Worm (Caenorhabditis elegans): Measurements from ENCODE around the gene F18E9.4.
A peak's percentile ranks its signal among the peaks of the same experiment; 100 is the strongest.

The F18E9.4 gene

ce11 chrX:8545971-8546442, 34.3 kb upstream of the F18E9.4 start, which contains the start of gene sdha-1 (continued):
- TF ChIP-seq snpc-1.2 (GFP tag; IDR thresholded peaks at IDR 0.05) (no peak), daf-16 (GFP tag; optimal IDR thresholded peaks at IDR 0.05) (peak in 1 of 2 experiments; percentile 56), daf-16 (tag; optimal IDR thresholded peaks at IDR 0.05) (peak; percentile 93), nhr-76 (tag; optimal IDR thresholded peaks at IDR 0.05) (no peak), duxl-1 (tag; optimal IDR thresholded peaks at IDR 0.05; ENCODE audit: poor library complexity) (peak; percentile 66), dpl-1 (GFP tag; optimal IDR thresholded peaks at IDR 0.05) (peak; percentile 80), zfp-2 (tag; optimal IDR thresholded peaks at IDR 0.05) (no peak), nhr-77 (tag; optimal IDR thresholded peaks at IDR 0.05) (peak; percentile 86), hlh-30 (tag; optimal IDR thresholded peaks at IDR 0.05; ENCODE audit: insufficient read depth) (peak; percentile 94), ceh-82 (tag; optimal IDR thresholded peaks at IDR 0.05) (no peak), vab-7 (GFP tag; IDR thresholded peaks at IDR 0.05) (no peak), nhr-6 (tag; optimal IDR thresholded peaks at IDR 0.05) (peak; percentile 46), php-3 (GFP tag; IDR thresholded peaks at IDR 0.05) (no peak), mxl-3 (GFP tag; optimal IDR thresholded peaks at IDR 0.05) (peak; percentile 93), daf-8 (GFP tag; IDR thresholded peaks at IDR 0.05) (no peak), zip-11 (GFP tag; IDR thresholded peaks at IDR 0.05) (no peak), lin-13 (GFP tag; optimal IDR thresholded peaks at IDR 0.05) (peak; percentile 86), ZK337.2 (GFP tag; IDR thresholded peaks at IDR 0.05) (no peak), Y48G9A.11 (GFP tag; IDR thresholded peaks at IDR 0.05) (no peak), skn-1 (tag; optimal IDR thresholded peaks at IDR 0.05) (peak; percentile 36)

- TF ChIP-seq vab-7 (GFP tag; IDR thresholded peaks at IDR 0.05) = no peak
- TF ChIP-seq nhr-77 (tag; optimal IDR thresholded peaks at IDR 0.05) = peak; percentile 50
- TF ChIP-seq egl-43 (GFP tag; IDR thresholded peaks at IDR 0.05) = no peak
- peak; percentile 13 for TF ChIP-seq mep-1 (tag; optimal IDR thresholded peaks at IDR 0.05)
- TF ChIP-seq daf-12 (tag; optimal IDR thresholded peaks at IDR 0.05) = no peak
- no peak for TF ChIP-seq F49E8.2 (tag; optimal IDR thresholded peaks at IDR 0.05; ENCODE audit: borderline replicate concordance)
- peak; percentile 22 for TF ChIP-seq ztf-7 (tag; optimal IDR thresholded peaks at IDR 0.05)
- peak in 1 of 2 experiments; percentile 62 for TF ChIP-seq hif-1 (tag; optimal IDR thresholded peaks at IDR 0.05)
- peak; percentile 4 for TF ChIP-seq T20F7.1 (GFP tag; optimal IDR thresholded peaks at IDR 0.05)
- no peak for TF ChIP-seq unc-130 (GFP tag; optimal IDR thresholded peaks at IDR 0.05)
- no peak for TF ChIP-seq set-16 (GFP tag; IDR thresholded peaks at IDR 0.05)
- no peak for TF ChIP-seq snpc-1.2 (GFP tag; IDR thresholded peaks at IDR 0.05)
- peak; percentile 38 for TF ChIP-seq hlh-30 (tag; optimal IDR thresholded peaks at IDR 0.05; ENCODE audit: insufficient read depth)
- no peak for TF ChIP-seq skn-1 (tag; optimal IDR thresholded peaks at IDR 0.05)
- TF ChIP-seq mdl-1 (tag; optimal IDR thresholded peaks at IDR 0.05) = peak in 1 of 2 experiments; percentile 35
- no peak for TF ChIP-seq nhr-6 (tag; optimal IDR thresholded peaks at IDR 0.05)
- peak; percentile 55 for TF ChIP-seq dve-1 (tag; optimal IDR thresholded peaks at IDR 0.05; ENCODE audit: insufficient read depth)
- no peak for TF ChIP-seq mdt-29 (GFP tag; IDR thresholded peaks at IDR 0.05)
- TF ChIP-seq lim-7 (GFP tag; IDR thresholded peaks at IDR 0.05) = no peak
- TF ChIP-seq lin-38 (GFP tag; IDR thresholded peaks at IDR 0.05) = no peak
- TF ChIP-seq madf-9 (GFP tag; conservative IDR thresholded peaks at IDR 0.05) = no peak
- TF ChIP-seq daf-16 (GFP tag; optimal IDR thresholded peaks at IDR 0.05) = no peak
- peak; percentile 98 for TF ChIP-seq daf-16 (tag; optimal IDR thresholded peaks at IDR 0.05)
- no peak for TF ChIP-seq ceh-82 (tag; optimal IDR thresholded peaks at IDR 0.05)
- TF ChIP-seq nhr-102 (tag; optimal IDR thresholded peaks at IDR 0.05) = peak; percentile 27
- TF ChIP-seq dmd-6 (GFP tag; IDR thresholded peaks at IDR 0.05) = peak; percentile 67
- TF ChIP-seq nhr-48 (tag; optimal IDR thresholded peaks at IDR 0.05) = no peak
- no peak for TF ChIP-seq zag-1 (tag; optimal IDR thresholded peaks at IDR 0.05)
- TF ChIP-seq ctbp-1 (GFP tag; IDR thresholded peaks at IDR 0.05) = no peak
- no peak for TF ChIP-seq snpc-4 (tag; optimal IDR thresholded peaks at IDR 0.05)
- peak; percentile 71 for TF ChIP-seq hlh-11 (tag; optimal IDR thresholded peaks at IDR 0.05)
- TF ChIP-seq nhr-28 (tag; optimal IDR thresholded peaks at IDR 0.05) = peak; percentile 41
Observed at ce11 chrX:8549026-8549425, 31.3 kb upstream of the F18E9.4 start, which contains the start of gene D2021.4. D2021.4 (minus strand) TSS chrX:8549073.
